Fruit fly (Drosophila melanogaster): ENCODE results near the gene CG2211.

The CG2211 gene

dm6 chr3L:1320931-1321556, 14.1 kb downstream of the CG2211 start:
- no peak for TF ChIP-seq psq (optimal IDR thresholded peaks at IDR 0.05)
- no peak for TF ChIP-seq CG8478 (optimal IDR thresholded peaks at IDR 0.05)
- no peak for TF ChIP-seq Dll (optimal IDR thresholded peaks at IDR 0.05)
- TF ChIP-seq EcR (GFP tag; optimal IDR thresholded peaks at IDR 0.05): no peak
- no peak for TF ChIP-seq pan (optimal IDR thresholded peaks at IDR 0.05)
- no peak for TF ChIP-seq usp (GFP tag; optimal IDR thresholded peaks at IDR 0.05)

- TF ChIP-seq EcR (GFP tag; optimal IDR thresholded peaks at IDR 0.05) (no peak), Dll (optimal IDR thresholded peaks at IDR 0.05) (no peak), psq (optimal IDR thresholded peaks at IDR 0.05) (no peak), CG8478 (optimal IDR thresholded peaks at IDR 0.05) (no peak), pan (optimal IDR thresholded peaks at IDR 0.05) (no peak), usp (GFP tag; optimal IDR thresholded peaks at IDR 0.05) (no peak)
These were observed 14.8 kb downstream of the CG2211 start for dm6 chr3L:1320230-1320930.

- TF ChIP-seq EcR (GFP tag; optimal IDR thresholded peaks at IDR 0.05) (no peak), pan (optimal IDR thresholded peaks at IDR 0.05) (no peak), Dll (optimal IDR thresholded peaks at IDR 0.05) (no peak), psq (optimal IDR thresholded peaks at IDR 0.05) (no peak), CG8478 (optimal IDR thresholded peaks at IDR 0.05) (no peak), usp (GFP tag; optimal IDR thresholded peaks at IDR 0.05) (no peak)
These were observed 15.9 kb downstream of the CG2211 start for dm6 chr3L:1319097-1319725.

- TF ChIP-seq psq (optimal IDR thresholded peaks at IDR 0.05): no peak
- TF ChIP-seq Dll (optimal IDR thresholded peaks at IDR 0.05): no peak
- TF ChIP-seq usp (GFP tag; optimal IDR thresholded peaks at IDR 0.05): no peak
- no peak for TF ChIP-seq pan (optimal IDR thresholded peaks at IDR 0.05)
- no peak for TF ChIP-seq CG8478 (optimal IDR thresholded peaks at IDR 0.05)
- TF ChIP-seq EcR (GFP tag; optimal IDR thresholded peaks at IDR 0.05): no peak
These were observed 16.9 kb downstream of the CG2211 start, which contains the start of gene Myo61F for dm6 chr3L:1318241-1318640. TSS of gene Myo61F (plus strand) at chr3L:1318480.

dm6 chr3L:1313039-1313766, 22.0 kb downstream of the CG2211 start, which contains the start of the genes sturkopf and Herc4:
TSS of gene sturkopf (minus strand) at chr3L:1313377.
TSS of gene Herc4 (plus strand) at chr3L:1313696.
- TF ChIP-seq usp (GFP tag; optimal IDR thresholded peaks at IDR 0.05): no peak

dm6 chr3L:1307005-1307632, 28.0 kb downstream of the CG2211 start, which contains the start of the genes Ctr9 and Nt5a:
TSS of gene Ctr9 (plus strand) at chr3L:1307224.
TSS of gene Nt5a (minus strand) at chr3L:1307418.
- TF ChIP-seq EcR (GFP tag; optimal IDR thresholded peaks at IDR 0.05): no peak
- no peak for TF ChIP-seq CG8478 (optimal IDR thresholded peaks at IDR 0.05)
- no peak for TF ChIP-seq Dll (optimal IDR thresholded peaks at IDR 0.05)
- TF ChIP-seq psq (optimal IDR thresholded peaks at IDR 0.05): no peak
- no peak for TF ChIP-seq usp (GFP tag; optimal IDR thresholded peaks at IDR 0.05)
- no peak for TF ChIP-seq pan (optimal IDR thresholded peaks at IDR 0.05)

- no peak for TF ChIP-seq psq (optimal IDR thresholded peaks at IDR 0.05)
These were observed 29.8 kb downstream of the CG2211 start for dm6 chr3L:1305317-1305716.

dm6 chr3L:1302950-1303352, 32.2 kb downstream of the CG2211 start:
- TF ChIP-seq Dll (optimal IDR thresholded peaks at IDR 0.05): no peak
- no peak for TF ChIP-seq EcR (GFP tag; optimal IDR thresholded peaks at IDR 0.05)

dm6 chr3L:1302234-1302949, 32.8 kb downstream of the CG2211 start, which contains the start of the genes Rac1 and Acat2:
TSS of gene Rac1 (minus strand) at chr3L:1302683.
TSS of gene Acat2 (plus strand) at chr3L:1302944.
- TF ChIP-seq usp (GFP tag; optimal IDR thresholded peaks at IDR 0.05) (no peak), CG8478 (optimal IDR thresholded peaks at IDR 0.05) (no peak), EcR (GFP tag; optimal IDR thresholded peaks at IDR 0.05) (no peak), Dll (optimal IDR thresholded peaks at IDR 0.05) (no peak), psq (optimal IDR thresholded peaks at IDR 0.05) (no peak), pan (optimal IDR thresholded peaks at IDR 0.05) (no peak)

- no peak for TF ChIP-seq Dll (optimal IDR thresholded peaks at IDR 0.05)
- no peak for TF ChIP-seq pan (optimal IDR thresholded peaks at IDR 0.05)
- no peak for TF ChIP-seq EcR (GFP tag; optimal IDR thresholded peaks at IDR 0.05)
- TF ChIP-seq usp (GFP tag; optimal IDR thresholded peaks at IDR 0.05): no peak
- TF ChIP-seq psq (optimal IDR thresholded peaks at IDR 0.05): no peak
- TF ChIP-seq CG8478 (optimal IDR thresholded peaks at IDR 0.05): no peak
These were observed 35.0 kb downstream of the CG2211 start for dm6 chr3L:1300076-1300635.

- TF ChIP-seq psq (optimal IDR thresholded peaks at IDR 0.05) (no peak), Dll (optimal IDR thresholded peaks at IDR 0.05) (no peak), CG8478 (optimal IDR thresholded peaks at IDR 0.05) (no peak), usp (GFP tag; optimal IDR thresholded peaks at IDR 0.05) (no peak), pan (optimal IDR thresholded peaks at IDR 0.05) (no peak), EcR (GFP tag; optimal IDR thresholded peaks at IDR 0.05) (no peak)
These were observed 36.6 kb downstream of the CG2211 start, which contains the start of gene scf for dm6 chr3L:1298509-1298908. TSS of gene scf (plus strand) at chr3L:1298672.

Measured in whole organism.